Worm (Caenorhabditis elegans) whole organism, mixed stage, embryonic: ENCODE measurements around the gene T04F3.4.

Experiments used
- M03D4.4 ChIP-seq: sonication (generic microtip); optimal IDR thresholded peaks from 2 replicates; lab custom pipeline; 2017; ENCODE audit warnings: mild to moderate bottlenecking, missing genetic modification characterization, missing compliant biosample characterization
- bed-3 ChIP-seq: fragments of 200-800 bp; sonication (Bioruptor generic); optimal IDR thresholded peaks from 3 replicates; lab custom pipeline; 2018; ENCODE audit warnings: mild to moderate bottlenecking, missing genetic modification characterization, moderate library complexity, missing compliant biosample characterization
- blmp-1 ChIP-seq: fragments of 150-350 bp; optimal IDR thresholded peaks from 2 replicates; lab custom pipeline; 2014; ENCODE audit warnings: missing biosample characterization, missing genetic modification characterization
- ceh-39 ChIP-seq: fragments of 150-350 bp; optimal IDR thresholded peaks from 2 replicates; lab custom pipeline; 2014; ENCODE audit warnings: missing biosample characterization, missing genetic modification characterization
- ceh-43 ChIP-seq: fragments of 200-800 bp; sonication (Bioruptor generic); optimal IDR thresholded peaks from 2 replicates; lab custom pipeline; 2018; ENCODE audit warnings: mild to moderate bottlenecking, missing genetic modification characterization, moderate library complexity, missing compliant biosample characterization
- ceh-83 ChIP-seq: fragments of 200-800 bp; sonication (Bioruptor generic); optimal IDR thresholded peaks from 2 replicates; lab custom pipeline; 2018; ENCODE audit warnings: mild to moderate bottlenecking, missing genetic modification characterization, missing compliant biosample characterization
- ces-1 ChIP-seq: fragments of 150-350 bp; optimal IDR thresholded peaks from 2 replicates; lab custom pipeline; 2014; ENCODE audit warnings: missing biosample characterization, missing genetic modification reagents, missing genetic modification characterization
- elt-3 ChIP-seq: fragments of 150-350 bp; optimal IDR thresholded peaks from 2 replicates; lab custom pipeline; 2014; ENCODE audit warnings: missing biosample characterization, missing genetic modification characterization
- flh-1 ChIP-seq: fragments of 200-800 bp; sonication (Bioruptor generic); optimal IDR thresholded peaks from 2 replicates; lab custom pipeline; 2018; ENCODE audit warnings: mild to moderate bottlenecking, missing genetic modification characterization, moderate library complexity, missing compliant biosample characterization
- ham-2 ChIP-seq: fragments of 200-800 bp; sonication (Bioruptor generic); optimal IDR thresholded peaks from 2 replicates; lab custom pipeline; 2018; ENCODE audit warnings: mild to moderate bottlenecking, missing genetic modification characterization, missing compliant biosample characterization
- hlh-1 ChIP-seq: fragments of 150-350 bp; optimal IDR thresholded peaks from 2 replicates; lab custom pipeline; 2014; ENCODE audit warnings: missing biosample characterization, missing genetic modification reagents, missing genetic modification characterization
- lin-13 ChIP-seq: fragments of 150-350 bp; optimal IDR thresholded peaks from 2 replicates; lab custom pipeline; 2014; ENCODE audit warnings: missing biosample characterization, missing genetic modification characterization
- lin-32 ChIP-seq: fragments of 200-800 bp; sonication (Bioruptor generic); optimal IDR thresholded peaks from 2 replicates; lab custom pipeline; 2018; ENCODE audit warnings: mild to moderate bottlenecking, missing genetic modification characterization, missing compliant biosample characterization
- lsy-2 ChIP-seq: fragments of 150-350 bp; optimal IDR thresholded peaks from 2 replicates; lab custom pipeline; 2014; ENCODE audit warnings: missing biosample characterization, missing genetic modification characterization
- mab-5 ChIP-seq: fragments of 150-350 bp; optimal IDR thresholded peaks from 2 replicates; lab custom pipeline; 2014; ENCODE audit warnings: missing biosample characterization, missing genetic modification characterization
- mep-1 ChIP-seq: fragments of 150-350 bp; optimal IDR thresholded peaks from 2 replicates; lab custom pipeline; 2017; ENCODE audit warnings: missing biosample characterization, missing genetic modification reagents, missing genetic modification characterization, inconsistent platforms
- mls-2 ChIP-seq: sonication (generic microtip); optimal IDR thresholded peaks from 2 replicates; lab custom pipeline; 2016; ENCODE audit warnings: mild to moderate bottlenecking, missing genetic modification characterization, moderate library complexity, missing compliant biosample characterization
- nhr-12 ChIP-seq: fragments of 150-350 bp; optimal IDR thresholded peaks from 2 replicates; lab custom pipeline; 2014; ENCODE audit warnings: missing biosample characterization, missing genetic modification characterization
- nhr-2 ChIP-seq: fragments of 150-350 bp; optimal IDR thresholded peaks from 2 replicates; lab custom pipeline; 2014; ENCODE audit warnings: missing biosample characterization, missing genetic modification characterization
- nhr-237 ChIP-seq: fragments of 150-350 bp; optimal IDR thresholded peaks from 2 replicates; lab custom pipeline; 2014; ENCODE audit warnings: missing biosample characterization, missing genetic modification characterization
- nhr-28 ChIP-seq: fragments of 150-350 bp; optimal IDR thresholded peaks from 2 replicates; lab custom pipeline; 2014; ENCODE audit warnings: missing biosample characterization, missing genetic modification characterization
- nhr-76 ChIP-seq: sonication (generic microtip); optimal IDR thresholded peaks from 2 replicates; lab custom pipeline; 2017; ENCODE audit warnings: missing biosample characterization, missing genetic modification characterization
- pha-4 ChIP-seq: fragments of 150-350 bp; optimal IDR thresholded peaks from 2 replicates; lab custom pipeline; 2018; ENCODE audit warnings: missing biosample characterization, missing genetic modification reagents, missing genetic modification characterization
- sem-2 ChIP-seq: fragments of 200-800 bp; sonication (Bioruptor generic); optimal IDR thresholded peaks from 2 replicates; lab custom pipeline; 2018; ENCODE audit warnings: mild to moderate bottlenecking, missing genetic modification characterization, missing compliant biosample characterization
- snpc-4 ChIP-seq: fragments of 150-350 bp; optimal IDR thresholded peaks from 2 replicates; lab custom pipeline; 2014; ENCODE audit warnings: missing biosample characterization, missing genetic modification characterization
- tbx-8 ChIP-seq: fragments of 200-800 bp; sonication (Bioruptor generic); optimal IDR thresholded peaks from 2 replicates; lab custom pipeline; 2018; ENCODE audit warnings: mild to moderate bottlenecking, missing genetic modification characterization, moderate library complexity, missing compliant biosample characterization
- unc-62 ChIP-seq: fragments of 150-350 bp; optimal IDR thresholded peaks from 2 replicates; lab custom pipeline; 2014; ENCODE audit warnings: missing biosample characterization, missing genetic modification reagents, missing genetic modification characterization
- zip-8 ChIP-seq: fragments of 150-350 bp; optimal IDR thresholded peaks from 2 replicates; lab custom pipeline; 2014; ENCODE audit warnings: missing biosample characterization, missing genetic modification characterization
- ztf-11 ChIP-seq: fragments of 150-350 bp; optimal IDR thresholded peaks from 2 replicates; lab custom pipeline; 2014; ENCODE audit warnings: missing biosample characterization, missing genetic modification characterization

T04F3.4 gene

DNA sequence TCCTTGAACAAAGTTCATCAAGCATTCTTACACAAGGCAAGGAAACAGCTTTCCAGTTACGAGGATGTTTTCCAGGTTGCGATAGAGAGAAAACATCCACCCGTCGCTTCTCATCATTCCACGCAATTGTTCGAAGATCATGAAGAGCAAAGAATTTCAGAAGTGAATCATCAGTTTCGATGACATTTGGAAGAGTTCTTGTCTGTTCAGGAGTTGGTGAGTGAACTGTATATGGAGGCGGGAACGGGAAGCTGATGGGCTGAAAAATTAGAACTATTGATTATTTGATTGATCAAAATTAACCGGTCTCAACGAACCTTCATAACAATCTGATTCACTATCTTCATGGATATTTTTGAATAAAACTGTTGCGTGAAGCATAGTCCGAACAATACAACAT lies 30.8 kb downstream of the T04F3.4 start:
- no peak for TF ChIP-seq nhr-28 (tag; lab: Kevin White, UChicago)
- no peak for TF ChIP-seq blmp-1 (tag; lab: Kevin White, UChicago)
- TF ChIP-seq mls-2 (tag; lab: Kevin White, UChicago): no peak
- TF ChIP-seq ceh-39 (tag; lab: Kevin White, UChicago): no peak
- no peak for TF ChIP-seq ces-1
- TF ChIP-seq ceh-43 (GFP tag; lab: Kevin White, UChicago): no peak
- TF ChIP-seq ham-2 (GFP tag; lab: Kevin White, UChicago): no peak
- TF ChIP-seq lsy-2 (tag; lab: Kevin White, UChicago): no peak
- TF ChIP-seq nhr-12 (tag; lab: Kevin White, UChicago): no peak
- TF ChIP-seq mep-1 (tag; lab: Kevin White, UChicago): no peak
- no peak for TF ChIP-seq sem-2 (GFP tag; lab: Kevin White, UChicago)
- no peak for TF ChIP-seq flh-1 (GFP tag; lab: Kevin White, UChicago)
- no peak for TF ChIP-seq nhr-237 (tag; lab: Kevin White, UChicago)
- TF ChIP-seq mab-5: no peak
- no peak for TF ChIP-seq snpc-4
- TF ChIP-seq, all 35 proteins: peak for 0

DNA sequence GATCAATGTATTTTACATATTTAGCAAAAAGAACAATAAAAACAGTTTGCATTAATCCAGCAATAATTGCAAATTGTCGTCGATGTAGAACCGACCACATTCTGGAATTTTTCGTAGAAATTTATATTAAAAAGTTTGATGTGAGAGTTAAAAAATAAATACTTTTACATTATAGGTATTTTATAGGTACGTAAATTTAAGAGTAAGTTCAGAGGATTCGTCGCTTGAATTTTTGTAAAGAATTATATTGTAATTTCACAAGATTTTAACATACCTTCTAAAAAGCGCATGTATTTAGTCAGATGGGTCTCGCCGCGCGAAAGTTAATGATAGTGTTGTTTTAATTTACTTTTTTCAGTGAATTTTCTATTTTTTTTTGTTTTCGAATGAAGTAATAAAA lies 32.8 kb downstream of the T04F3.4 start, which contains the start of gene rhr-2:
Gene rhr-2, minus strand, starts transcription at position 101 of the 400 bp plus-strand sequence.
- no peak for TF ChIP-seq ztf-11 (tag; lab: Kevin White, UChicago)
- TF ChIP-seq M03D4.4: no peak
- no peak for TF ChIP-seq ceh-83 (GFP tag; lab: Kevin White, UChicago)
- TF ChIP-seq sem-2 (GFP tag; lab: Kevin White, UChicago): no peak
- no peak for TF ChIP-seq ces-1
- TF ChIP-seq mab-5: no peak
- no peak for TF ChIP-seq unc-62 (GFP tag; lab: Kevin White, UChicago)
- no peak for TF ChIP-seq ham-2 (GFP tag; lab: Kevin White, UChicago)
- no peak for TF ChIP-seq flh-1 (GFP tag; lab: Kevin White, UChicago)
- no peak for TF ChIP-seq nhr-2 (tag; lab: Kevin White, UChicago)
- TF ChIP-seq snpc-4: no peak
- no peak for TF ChIP-seq ceh-39 (tag; lab: Kevin White, UChicago)
- TF ChIP-seq lin-13 (tag; lab: Kevin White, UChicago): no peak
- no peak for TF ChIP-seq lin-32 (GFP tag; lab: Kevin White, UChicago)

DNA sequence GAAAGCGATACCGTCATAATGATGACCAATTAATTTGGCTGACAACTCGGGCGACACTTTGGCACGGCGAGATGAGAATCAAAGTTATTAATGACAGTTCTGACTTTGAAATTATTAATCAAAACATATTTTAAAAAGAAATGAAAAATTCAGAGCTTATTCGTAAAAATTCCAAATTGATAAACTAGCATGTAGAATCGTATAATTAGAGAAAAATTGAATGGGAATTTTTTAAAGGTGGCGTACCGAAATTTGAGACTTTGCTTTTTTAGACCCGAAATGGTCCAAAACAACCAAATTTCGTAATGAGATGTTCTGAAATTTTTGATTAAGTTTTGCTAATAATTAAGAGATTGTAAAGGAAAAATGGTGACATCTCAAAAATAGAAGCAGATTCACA lies 36.9 kb downstream of the T04F3.4 start, which contains the start of gene daf-11:
Gene daf-11, minus strand, starts transcription at position 101 of the 400 bp plus-strand sequence.
- TF ChIP-seq M03D4.4 (no peak), lin-32 (GFP tag; lab: Kevin White, UChicago) (no peak), nhr-28 (tag; lab: Kevin White, UChicago) (no peak)

DNA sequence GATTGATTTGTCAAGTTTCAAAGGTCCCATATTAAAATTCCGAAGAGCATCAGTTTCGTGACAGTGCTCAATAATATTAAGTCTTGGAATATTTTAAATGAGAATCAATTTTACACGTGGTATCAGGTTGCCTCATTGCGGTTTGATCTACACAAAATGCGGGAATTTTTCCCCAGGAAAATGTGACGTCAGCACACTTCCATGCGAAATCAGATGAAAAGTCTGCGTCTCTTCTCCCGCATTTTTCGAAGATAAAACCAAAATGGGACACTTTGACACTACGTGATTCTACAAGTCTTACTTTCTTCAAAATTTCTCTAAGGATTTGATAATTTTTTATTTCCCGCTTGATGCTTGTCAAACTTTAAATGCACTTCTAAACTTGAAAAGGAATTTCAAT lies 40.0 kb downstream of the T04F3.4 start:
- TF ChIP-seq blmp-1 (tag; lab: Kevin White, UChicago) (no peak), mep-1 (tag; lab: Kevin White, UChicago) (no peak), lin-32 (GFP tag; lab: Kevin White, UChicago) (no peak), nhr-28 (tag; lab: Kevin White, UChicago) (no peak), mab-5 (no peak), bed-3 (GFP tag; lab: Kevin White, UChicago) (no peak), ceh-83 (GFP tag; lab: Kevin White, UChicago) (no peak), ham-2 (GFP tag; lab: Kevin White, UChicago) (no peak), nhr-12 (tag; lab: Kevin White, UChicago) (no peak), elt-3 (tag; lab: Kevin White, UChicago) (no peak), hlh-1 (tag; lab: Kevin White, UChicago) (no peak), tbx-8 (GFP tag; lab: Kevin White, UChicago) (no peak), nhr-76 (tag; lab: Kevin White, UChicago) (no peak), ztf-11 (tag; lab: Kevin White, UChicago) (no peak), nhr-2 (tag; lab: Kevin White, UChicago) (no peak), pha-4 (tag; lab: Kevin White, UChicago) (no peak), ceh-39 (tag; lab: Kevin White, UChicago) (no peak), unc-62 (GFP tag; lab: Kevin White, UChicago) (no peak)

DNA sequence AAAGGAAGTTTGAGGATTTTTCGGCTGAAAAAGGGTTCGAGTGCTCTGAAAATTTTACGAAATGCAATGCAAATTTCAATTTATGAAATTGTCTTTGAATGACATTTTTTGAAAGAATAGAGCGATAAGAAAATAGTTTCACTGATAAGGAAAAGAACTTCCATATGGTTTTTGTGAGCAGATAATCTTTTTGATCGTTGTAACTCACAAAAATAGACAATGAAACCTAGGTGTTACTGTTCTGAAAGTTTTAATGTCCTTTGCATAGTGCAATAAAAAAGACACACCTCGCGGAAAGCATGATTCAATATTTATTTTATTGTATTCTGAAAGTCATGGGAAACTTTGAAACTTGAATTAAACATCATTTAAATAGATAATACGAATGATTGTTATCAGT lies 45.9 kb downstream of the T04F3.4 start:
- TF ChIP-seq ztf-11 (tag; lab: Kevin White, UChicago): no peak
- TF ChIP-seq lsy-2 (tag; lab: Kevin White, UChicago): no peak
- TF ChIP-seq blmp-1 (tag; lab: Kevin White, UChicago): no peak
- TF ChIP-seq ces-1: no peak
- TF ChIP-seq lin-32 (GFP tag; lab: Kevin White, UChicago): no peak
- TF ChIP-seq ceh-39 (tag; lab: Kevin White, UChicago): no peak
- no peak for TF ChIP-seq nhr-76 (tag; lab: Kevin White, UChicago)
- TF ChIP-seq pha-4 (tag; lab: Kevin White, UChicago): no peak
- no peak for TF ChIP-seq snpc-4
- no peak for TF ChIP-seq ham-2 (GFP tag; lab: Kevin White, UChicago)
- no peak for TF ChIP-seq nhr-12 (tag; lab: Kevin White, UChicago)
- no peak for TF ChIP-seq zip-8
